Worm (Caenorhabditis elegans) whole organism, mixed stage, embryonic: Measurements from ENCODE around the gene pen-2.

Source experiments
- M03D4.4 ChIP-seq: sonication (generic microtip); optimal IDR thresholded peaks from 2 replicates; lab custom pipeline; 2017; ENCODE audit warnings: mild to moderate bottlenecking, missing genetic modification characterization, missing compliant biosample characterization
- bed-3 ChIP-seq: fragments of 200-800 bp; sonication (Bioruptor generic); optimal IDR thresholded peaks from 3 replicates; lab custom pipeline; 2018; ENCODE audit warnings: mild to moderate bottlenecking, missing genetic modification characterization, moderate library complexity, missing compliant biosample characterization
- blmp-1 ChIP-seq: fragments of 150-350 bp; optimal IDR thresholded peaks from 2 replicates; lab custom pipeline; 2014; ENCODE audit warnings: missing biosample characterization, missing genetic modification characterization
- ceh-39 ChIP-seq: fragments of 150-350 bp; optimal IDR thresholded peaks from 2 replicates; lab custom pipeline; 2014; ENCODE audit warnings: missing biosample characterization, missing genetic modification characterization
- ceh-43 ChIP-seq: fragments of 200-800 bp; sonication (Bioruptor generic); optimal IDR thresholded peaks from 2 replicates; lab custom pipeline; 2018; ENCODE audit warnings: mild to moderate bottlenecking, missing genetic modification characterization, moderate library complexity, missing compliant biosample characterization
- ceh-83 ChIP-seq: fragments of 200-800 bp; sonication (Bioruptor generic); optimal IDR thresholded peaks from 2 replicates; lab custom pipeline; 2018; ENCODE audit warnings: mild to moderate bottlenecking, missing genetic modification characterization, missing compliant biosample characterization
- ces-1 ChIP-seq: fragments of 150-350 bp; optimal IDR thresholded peaks from 2 replicates; lab custom pipeline; 2014; ENCODE audit warnings: missing biosample characterization, missing genetic modification reagents, missing genetic modification characterization
- cnd-1 ChIP-seq: fragments of 200-800 bp; sonication (Bioruptor generic); optimal IDR thresholded peaks from 2 replicates; lab custom pipeline; 2018; ENCODE audit warnings: mild to moderate bottlenecking, missing genetic modification characterization, missing compliant biosample characterization
- drap-1 ChIP-seq: fragments of 200-800 bp; sonication (Bioruptor generic); optimal IDR thresholded peaks from 3 replicates; lab custom pipeline; 2018; ENCODE audit warnings: mild to moderate bottlenecking, missing genetic modification characterization, missing compliant biosample characterization
- elt-1 ChIP-seq: sonication (generic microtip); optimal IDR thresholded peaks from 2 replicates; lab custom pipeline; 2017; ENCODE audit warnings: missing genetic modification characterization, mild to moderate bottlenecking, missing compliant biosample characterization, antibody characterized with exemption, moderate library complexity, borderline replicate concordance; ENCODE audit not compliant: insufficient read depth
- elt-3 ChIP-seq: fragments of 150-350 bp; optimal IDR thresholded peaks from 2 replicates; lab custom pipeline; 2014; ENCODE audit warnings: missing biosample characterization, missing genetic modification characterization
- flh-1 ChIP-seq: fragments of 200-800 bp; sonication (Bioruptor generic); optimal IDR thresholded peaks from 2 replicates; lab custom pipeline; 2018; ENCODE audit warnings: mild to moderate bottlenecking, missing genetic modification characterization, moderate library complexity, missing compliant biosample characterization
- ham-2 ChIP-seq: fragments of 200-800 bp; sonication (Bioruptor generic); optimal IDR thresholded peaks from 2 replicates; lab custom pipeline; 2018; ENCODE audit warnings: mild to moderate bottlenecking, missing genetic modification characterization, missing compliant biosample characterization
- hlh-1 ChIP-seq: fragments of 150-350 bp; optimal IDR thresholded peaks from 2 replicates; lab custom pipeline; 2014; ENCODE audit warnings: missing biosample characterization, missing genetic modification reagents, missing genetic modification characterization
- lin-32 ChIP-seq: fragments of 200-800 bp; sonication (Bioruptor generic); optimal IDR thresholded peaks from 2 replicates; lab custom pipeline; 2018; ENCODE audit warnings: mild to moderate bottlenecking, missing genetic modification characterization, missing compliant biosample characterization
- lsy-2 ChIP-seq: fragments of 150-350 bp; optimal IDR thresholded peaks from 2 replicates; lab custom pipeline; 2014; ENCODE audit warnings: missing biosample characterization, missing genetic modification characterization
- mab-5 ChIP-seq: fragments of 150-350 bp; optimal IDR thresholded peaks from 2 replicates; lab custom pipeline; 2014; ENCODE audit warnings: missing biosample characterization, missing genetic modification characterization
- mls-2 ChIP-seq: sonication (generic microtip); optimal IDR thresholded peaks from 2 replicates; lab custom pipeline; 2016; ENCODE audit warnings: mild to moderate bottlenecking, missing genetic modification characterization, moderate library complexity, missing compliant biosample characterization
- nhr-12 ChIP-seq: fragments of 150-350 bp; optimal IDR thresholded peaks from 2 replicates; lab custom pipeline; 2014; ENCODE audit warnings: missing biosample characterization, missing genetic modification characterization
- nhr-2 ChIP-seq: fragments of 150-350 bp; optimal IDR thresholded peaks from 2 replicates; lab custom pipeline; 2014; ENCODE audit warnings: missing biosample characterization, missing genetic modification characterization
- nhr-28 ChIP-seq: fragments of 150-350 bp; optimal IDR thresholded peaks from 2 replicates; lab custom pipeline; 2014; ENCODE audit warnings: missing biosample characterization, missing genetic modification characterization
- nhr-76 ChIP-seq: sonication (generic microtip); optimal IDR thresholded peaks from 2 replicates; lab custom pipeline; 2017; ENCODE audit warnings: missing biosample characterization, missing genetic modification characterization
- sem-2 ChIP-seq: fragments of 200-800 bp; sonication (Bioruptor generic); optimal IDR thresholded peaks from 2 replicates; lab custom pipeline; 2018; ENCODE audit warnings: mild to moderate bottlenecking, missing genetic modification characterization, missing compliant biosample characterization
- snpc-4 ChIP-seq: fragments of 150-350 bp; optimal IDR thresholded peaks from 2 replicates; lab custom pipeline; 2014; ENCODE audit warnings: missing biosample characterization, missing genetic modification characterization
- sptf-1 ChIP-seq: sonication (generic microtip); optimal IDR thresholded peaks from 2 replicates; lab custom pipeline; 2017; ENCODE audit warnings: mild to moderate bottlenecking, missing genetic modification characterization, moderate library complexity, missing compliant biosample characterization
- unc-120 ChIP-seq: sonication (generic microtip); optimal IDR thresholded peaks from 2 replicates; lab custom pipeline; 2017; ENCODE audit warnings: missing genetic modification characterization, missing compliant biosample characterization; ENCODE audit not compliant: poor library complexity, severe bottlenecking
- zip-8 ChIP-seq: fragments of 150-350 bp; optimal IDR thresholded peaks from 2 replicates; lab custom pipeline; 2014; ENCODE audit warnings: missing biosample characterization, missing genetic modification characterization
- ztf-11 ChIP-seq: fragments of 150-350 bp; optimal IDR thresholded peaks from 2 replicates; lab custom pipeline; 2014; ENCODE audit warnings: missing biosample characterization, missing genetic modification characterization

Gene pen-2

DNA sequence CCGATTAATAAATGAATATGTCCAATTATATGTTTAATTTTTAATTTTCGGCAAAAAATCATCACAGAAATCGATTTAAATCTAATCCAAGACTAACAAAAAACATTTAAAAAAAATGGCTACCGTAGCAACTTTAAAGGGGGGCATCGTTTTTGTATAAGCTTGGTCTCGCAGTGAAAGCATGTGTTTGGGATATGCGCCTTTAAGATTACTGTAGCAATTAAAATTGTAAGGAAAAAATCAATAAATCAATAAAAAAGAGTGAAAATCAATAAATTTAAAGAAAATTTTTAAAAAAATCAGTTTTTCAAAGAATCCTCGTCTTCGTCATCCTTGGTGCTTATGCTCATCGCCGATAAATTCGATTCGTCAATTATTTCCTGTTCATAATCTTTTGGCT, 1.0 kb downstream of the pen-2 start:
- TF ChIP-seq ces-1 (no peak), lsy-2 (tag; lab: Kevin White, UChicago) (no peak), nhr-28 (tag; lab: Kevin White, UChicago) (no peak), bed-3 (GFP tag; lab: Kevin White, UChicago) (no peak), cnd-1 (tag; lab: Kevin White, UChicago) (no peak), sptf-1 (tag; lab: Kevin White, UChicago) (no peak), elt-1 (tag; lab: Kevin White, UChicago) (no peak), M03D4.4 (no peak), ceh-39 (tag; lab: Kevin White, UChicago) (no peak)

ce11 chrIII:11346383-11346782, 3.3 kb downstream of the pen-2 start, which contains the start of gene T28D6.7:
Gene T28D6.7 (minus strand): TSS chrIII:11346483.
- TF ChIP-seq unc-120 (tag; lab: Kevin White, UChicago) (no peak), sem-2 (GFP tag; lab: Kevin White, UChicago) (no peak), mab-5 (tag; lab: Kevin White, UChicago) (no peak), lsy-2 (tag; lab: Kevin White, UChicago) (no peak), zip-8 (tag; lab: Kevin White, UChicago) (no peak), nhr-2 (no peak), hlh-1 (tag; lab: Kevin White, UChicago) (no peak), ham-2 (GFP tag; lab: Kevin White, UChicago) (no peak), lin-32 (no peak)

ce11 chrIII:11350107-11350826, 7.1 kb downstream of the pen-2 start:
- TF ChIP-seq snpc-4 = no peak
- TF ChIP-seq sem-2 (GFP tag; lab: Kevin White, UChicago) = no peak
- no peak for TF ChIP-seq M03D4.4
- TF ChIP-seq elt-1 (tag; lab: Kevin White, UChicago) = no peak
- no peak for TF ChIP-seq ceh-83 (GFP tag; lab: Kevin White, UChicago)
- TF ChIP-seq zip-8 (tag; lab: Kevin White, UChicago) = peak; percentile 98
- TF ChIP-seq, all 35 proteins: peak for 1

ce11 chrIII:11352840-11353239, 9.7 kb downstream of the pen-2 start:
- TF ChIP-seq sptf-1 (tag; lab: Kevin White, UChicago) (peak; percentile 48), nhr-12 (tag; lab: Kevin White, UChicago) (no peak), mab-5 (tag; lab: Kevin White, UChicago) (no peak), ces-1 (no peak), nhr-28 (tag; lab: Kevin White, UChicago) (no peak), ztf-11 (tag; lab: Kevin White, UChicago) (no peak), hlh-1 (tag; lab: Kevin White, UChicago) (peak; percentile 26)

DNA sequence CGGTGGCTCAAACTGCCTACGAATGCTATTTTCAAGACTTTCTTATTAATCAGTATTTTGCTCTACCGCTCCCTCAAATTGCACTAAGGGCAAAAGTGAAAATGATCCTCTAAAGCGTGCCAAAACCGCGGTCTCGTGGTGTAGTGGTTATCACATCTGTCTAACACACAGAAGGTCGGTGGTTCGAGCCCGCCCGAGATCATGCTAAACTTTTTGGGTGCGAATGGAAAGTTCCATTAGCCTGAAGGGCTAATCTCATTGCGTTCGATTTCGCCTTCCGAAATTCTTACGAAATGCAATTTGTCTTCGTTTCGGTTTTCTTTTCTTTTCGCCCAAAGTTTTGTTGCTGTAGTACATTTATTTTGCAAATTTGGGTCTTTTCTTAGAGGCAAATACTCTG, 10.4 kb downstream of the pen-2 start:
- TF ChIP-seq lin-32 = no peak
- no peak for TF ChIP-seq flh-1 (GFP tag; lab: Kevin White, UChicago)
- TF ChIP-seq ceh-43 (GFP tag; lab: Kevin White, UChicago) = no peak
- TF ChIP-seq unc-120 (tag; lab: Kevin White, UChicago) = no peak
- no peak for TF ChIP-seq mls-2
- TF ChIP-seq bed-3 (GFP tag; lab: Kevin White, UChicago) = no peak
- TF ChIP-seq blmp-1 (tag; lab: Kevin White, UChicago) = no peak
- TF ChIP-seq ces-1 = peak; percentile 97
- TF ChIP-seq drap-1 = peak; percentile 3
- TF ChIP-seq zip-8 (tag; lab: Kevin White, UChicago) = no peak
- no peak for TF ChIP-seq elt-3
- TF ChIP-seq snpc-4 = no peak

DNA sequence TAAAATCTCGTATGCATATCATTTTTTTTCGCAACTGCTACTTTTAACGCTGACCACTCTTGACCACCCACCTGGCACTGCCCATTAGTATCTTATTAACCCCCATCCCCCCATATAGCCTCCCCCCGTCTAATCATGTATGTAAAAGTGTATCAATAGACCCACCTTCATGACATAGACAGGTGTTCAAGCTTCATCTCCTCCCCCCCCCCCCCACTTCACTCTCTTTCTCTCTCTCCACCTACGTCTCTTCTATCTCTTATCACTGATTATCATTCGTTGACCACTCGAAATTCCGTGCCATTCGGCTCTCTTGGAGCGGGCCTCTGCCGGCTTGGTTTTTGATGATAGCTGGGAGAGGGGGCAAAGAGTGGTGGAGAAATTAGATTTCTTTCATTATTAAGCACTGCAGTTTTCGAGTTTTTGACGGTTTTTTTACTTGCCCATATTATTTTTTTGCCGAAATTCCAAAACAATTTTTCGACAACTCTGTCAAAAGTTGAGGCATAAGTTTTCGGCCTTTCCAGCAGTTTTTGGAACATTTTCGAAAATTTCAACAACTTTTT, 12.7 kb downstream of the pen-2 start:
- no peak for TF ChIP-seq elt-3
- TF ChIP-seq nhr-2 = no peak
- peak; percentile 14 for TF ChIP-seq drap-1
- no peak for TF ChIP-seq nhr-76 (tag; lab: Kevin White, UChicago)
- TF ChIP-seq ceh-43 (GFP tag; lab: Kevin White, UChicago) = no peak
- peak; percentile 35 for TF ChIP-seq unc-120 (tag; lab: Kevin White, UChicago)
- peak; percentile 16 for TF ChIP-seq M03D4.4
- peak; percentile 17 for TF ChIP-seq hlh-1 (tag; lab: Kevin White, UChicago)
